Worm (Caenorhabditis elegans) whole organism, L3 larva: ENCODE measurements around the gene rpl-9.

Source experiments
- aly-2 ChIP-seq: fragments of 150-350 bp; optimal IDR thresholded peaks from 2 replicates; lab custom pipeline; 2014; ENCODE audit warnings: missing biosample characterization, missing genetic modification characterization
- eor-1 ChIP-seq, 2 experiments: fragments of 150-350 bp; optimal IDR thresholded peaks; 2 replicates each; lab custom pipeline; 2014 to 2018; ENCODE audit warnings: missing biosample characterization in 2 of 2, missing genetic modification characterization in 2 of 2
- lin-15B ChIP-seq: fragments of 150-350 bp; optimal IDR thresholded peaks from 2 replicates; lab custom pipeline; 2014; ENCODE audit warnings: missing biosample characterization, missing genetic modification characterization
- nfya-1 ChIP-seq: sonication (generic microtip); optimal IDR thresholded peaks from 2 replicates; lab custom pipeline; 2017; ENCODE audit warnings: missing genetic modification characterization, mild to moderate bottlenecking, missing compliant biosample characterization, antibody characterized with exemption, moderate library complexity; ENCODE audit not compliant: insufficient read depth
- pqm-1 ChIP-seq: fragments of 150-350 bp; optimal IDR thresholded peaks from 2 replicates; lab custom pipeline; 2017; ENCODE audit warnings: missing biosample characterization, missing genetic modification characterization, inconsistent platforms
- unc-39 ChIP-seq: sonication (generic microtip); optimal IDR thresholded peaks from 4 replicates; lab custom pipeline; 2017; ENCODE audit warnings: missing biosample characterization, missing genetic modification characterization
- ztf-11 ChIP-seq: fragments of 150-350 bp; optimal IDR thresholded peaks from 2 replicates; lab custom pipeline; 2014; ENCODE audit warnings: missing biosample characterization, missing genetic modification characterization
- ztf-4 ChIP-seq: fragments of 150-350 bp; optimal IDR thresholded peaks from 2 replicates; lab custom pipeline; 2014; ENCODE audit warnings: missing biosample characterization, missing genetic modification characterization

Gene rpl-9

DNA sequence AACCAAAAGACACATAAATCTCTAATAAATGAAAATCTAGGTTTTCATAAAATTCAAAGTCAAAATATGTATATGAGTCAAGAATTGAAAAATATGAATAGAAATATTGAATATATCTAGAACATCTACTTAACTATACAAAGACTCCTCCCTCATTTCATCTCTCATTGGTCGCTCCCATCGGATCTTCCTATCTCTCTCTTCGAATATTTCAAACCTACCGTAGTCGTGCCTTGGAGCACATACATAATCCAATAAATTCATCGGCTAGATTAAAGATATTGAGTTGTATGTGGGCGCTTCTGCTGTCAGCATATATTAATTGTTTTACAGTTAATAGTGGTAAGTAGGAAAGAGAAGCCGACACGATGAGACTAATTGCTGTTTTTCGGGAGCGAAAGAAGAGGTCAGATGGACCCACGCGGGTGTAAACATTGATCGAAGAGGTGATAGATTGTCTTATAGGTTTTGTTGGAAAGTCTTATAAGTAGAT lies 45.6 kb downstream of the rpl-9 start:
- TF ChIP-seq nfya-1 (tag; lab: Kevin White, UChicago) (peak; percentile 76), lin-15B (tag; lab: Kevin White, UChicago) (no peak), aly-2 (tag; lab: Kevin White, UChicago) (no peak)

DNA sequence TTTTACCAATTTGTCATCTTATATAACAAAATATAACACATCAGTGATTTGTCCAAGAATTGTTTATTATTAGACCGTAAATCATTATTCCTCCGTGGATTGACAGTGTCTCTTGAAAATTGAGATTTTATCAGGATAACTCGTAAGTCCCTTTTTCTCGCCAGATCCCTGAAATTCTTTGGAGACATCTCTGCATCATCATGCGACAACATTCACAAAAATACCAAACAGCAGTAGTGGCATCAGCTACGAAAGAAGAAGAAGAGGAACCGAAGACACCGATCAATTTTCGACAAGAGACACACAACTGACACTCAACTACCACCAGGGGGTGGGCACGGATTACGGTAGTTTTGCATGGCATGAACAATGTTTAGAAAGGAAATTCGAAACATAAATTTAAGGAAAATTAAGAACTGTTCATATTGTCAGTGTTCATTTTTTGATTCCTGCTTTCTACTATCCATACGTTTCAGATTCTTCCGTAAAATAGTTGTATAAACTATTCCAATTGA lies 47.7 kb downstream of the rpl-9 start:
- TF ChIP-seq ztf-11 = no peak
- TF ChIP-seq pqm-1 (tag; lab: Kevin White, UChicago) = no peak
- TF ChIP-seq ztf-4 = no peak
- no peak for TF ChIP-seq unc-39 (tag; lab: Kevin White, UChicago)
- no peak for TF ChIP-seq eor-1 (tag; optimal IDR thresholded peaks at IDR 0.05; lab: Kevin White, UChicago)
- TF ChIP-seq nfya-1 (tag; lab: Kevin White, UChicago) = peak; percentile 72
- TF ChIP-seq aly-2 (tag; lab: Kevin White, UChicago) = no peak
- TF ChIP-seq, all 47 proteins: peak for 1
